Worm (Caenorhabditis elegans) whole organism, midembryonic: ENCODE measurements around the gene T01D1.8.

Experiments
- T22C8.4 ChIP-seq: fragments of 200-800 bp; sonication (Bioruptor generic); IDR thresholded peaks from 2 replicates; pipeline ENCODE4 v1.3.6; 2022; ENCODE audit warnings: missing genetic modification characterization, missing compliant biosample characterization
- flt-1 ChIP-seq: fragments of 200-800 bp; sonication (Bioruptor generic); IDR thresholded peaks from 2 replicates; pipeline ENCODE4 v1.3.6; 2022; ENCODE audit warnings: missing genetic modification characterization, missing compliant biosample characterization
- ztf-29 ChIP-seq: fragments of 200-800 bp; sonication (Bioruptor generic); IDR thresholded peaks from 2 replicates; pipeline ENCODE4 v1.3.6; 2022; ENCODE audit warnings: missing genetic modification reagents, missing genetic modification characterization, missing compliant biosample characterization

ce11 chrII:155904-156303, 30.6 kb upstream of the T01D1.8 start, which contains the start of gene mrpl-28:
- TF ChIP-seq T22C8.4 (GFP tag; lab: Robert Waterston, UW) (0 out of 2 replicates have a peak, but pooled peaks have one; percentile 28), ztf-29 (no peak), flt-1 (GFP tag; lab: Robert Waterston, UW) (no peak)
